Worm (Caenorhabditis elegans): ENCODE measurements around the gene C05G5.1.

ce11 chrX:14756606-14757005 lies 16.7 kb upstream of the C05G5.1 start:
- TF ChIP-seq flt-1 (GFP tag; IDR thresholded peaks at IDR 0.05) (no peak), hmg-4 (GFP tag; optimal IDR thresholded peaks at IDR 0.05) (no peak), ceh-13 (GFP tag; optimal IDR thresholded peaks at IDR 0.05) (no peak), aly-1 (tag; optimal IDR thresholded peaks at IDR 0.05) (no peak), hmbx-1 (tag; optimal IDR thresholded peaks at IDR 0.05) (no peak), ama-1 (optimal IDR thresholded peaks at IDR 0.05) (no peak), ceh-36 (tag; optimal IDR thresholded peaks at IDR 0.05) (no peak), tbx-37 (GFP tag; conservative IDR thresholded peaks at IDR 0.05) (no peak), F13C5.2 (tag; optimal IDR thresholded peaks at IDR 0.05) (no peak), tra-4 (tag; optimal IDR thresholded peaks at IDR 0.05) (no peak), B0310.2 (tag; optimal IDR thresholded peaks at IDR 0.05) (no peak), sea-1 (GFP tag; conservative IDR thresholded peaks at IDR 0.05) (no peak), pes-1 (GFP tag; IDR thresholded peaks at IDR 0.05) (peak; percentile 16; the same call in 1 of the 2 replicates)
